Fruit fly (Drosophila melanogaster) whole organism, embryonic: ENCODE results near the gene CG6178.

Experiments used
- Blimp-1 ChIP-seq: fragments of 200-800 bp; sonication (Bioruptor generic); optimal IDR thresholded peaks from 3 replicates; lab custom pipeline; 2018; ENCODE audit warnings: missing biosample characterization, missing genetic modification characterization, mild to moderate bottlenecking, moderate library complexity, missing genetic modification reagents
- CG10147 ChIP-seq: fragments of 200-800 bp; sonication (Bioruptor generic); optimal IDR thresholded peaks from 2 replicates; lab custom pipeline; 2019; ENCODE audit warnings: missing biosample characterization, mild to moderate bottlenecking, missing genetic modification characterization, moderate library complexity
- CG12236 ChIP-seq: fragments of 200-800 bp; sonication (Bioruptor generic); optimal IDR thresholded peaks from 2 replicates; lab custom pipeline; 2016; ENCODE audit warnings: missing biosample characterization, missing genetic modification characterization
- CG12299 ChIP-seq: fragments of 200-800 bp; sonication (Bioruptor generic); optimal IDR thresholded peaks from 2 replicates; lab custom pipeline; 2018; ENCODE audit warnings: missing biosample characterization, mild to moderate bottlenecking, missing genetic modification characterization
- CG13424 ChIP-seq: fragments of 200-800 bp; sonication (Bioruptor generic); optimal IDR thresholded peaks from 2 replicates; lab custom pipeline; 2019; ENCODE audit warnings: missing biosample characterization, mild to moderate bottlenecking, missing genetic modification characterization, moderate library complexity
- CG1647 ChIP-seq: fragments of 200-800 bp; sonication (Bioruptor generic); optimal IDR thresholded peaks from 3 replicates; lab custom pipeline; 2016; ENCODE audit warnings: missing biosample characterization, missing genetic modification characterization
- CG17361 ChIP-seq: fragments of 200-800 bp; sonication (Bioruptor generic); IDR thresholded peaks from 3 replicates; pipeline ENCODE4 v1.3.6; 2022; ENCODE audit warnings: missing biosample characterization, missing genetic modification characterization
- CG32532 ChIP-seq: fragments of 200-800 bp; sonication (Bioruptor generic); IDR thresholded peaks from 2 replicates; pipeline ENCODE4 v1.3.6; 2022; ENCODE audit warnings: missing biosample characterization, missing genetic modification characterization
- CG3407 ChIP-seq: fragments of 200-800 bp; sonication (Bioruptor generic); optimal IDR thresholded peaks from 2 replicates; lab custom pipeline; 2018; ENCODE audit warnings: missing biosample characterization, mild to moderate bottlenecking, missing genetic modification characterization
- CG42726 ChIP-seq: fragments of 200-800 bp; sonication (Bioruptor generic); IDR thresholded peaks from 2 replicates; pipeline ENCODE4 v1.3.6; 2022; ENCODE audit warnings: missing biosample characterization, missing genetic modification characterization; ENCODE audit not compliant: partially characterized antibody
- CG4360 ChIP-seq: fragments of 200-800 bp; sonication (Bioruptor generic); IDR thresholded peaks from 2 replicates; pipeline ENCODE4 v1.3.6; 2022; ENCODE audit warnings: missing biosample characterization, missing genetic modification characterization
- CG4854 ChIP-seq: fragments of 200-800 bp; sonication (Bioruptor generic); optimal IDR thresholded peaks from 2 replicates; lab custom pipeline; 2016; ENCODE audit warnings: missing biosample characterization, missing genetic modification characterization, inconsistent platforms
- CG5180 ChIP-seq: fragments of 200-800 bp; sonication (Bioruptor generic); optimal IDR thresholded peaks from 3 replicates; lab custom pipeline; 2017; ENCODE audit warnings: missing biosample characterization, missing genetic modification characterization, mild to moderate bottlenecking, moderate library complexity, missing genetic modification reagents
- CG6689 ChIP-seq: fragments of 200-800 bp; sonication (Bioruptor generic); IDR thresholded peaks from 2 replicates; pipeline ENCODE4 v1.3.6; 2022; ENCODE audit warnings: missing biosample characterization, missing genetic modification characterization
- CG7556 ChIP-seq: fragments of 200-800 bp; sonication (Bioruptor generic); optimal IDR thresholded peaks from 2 replicates; lab custom pipeline; 2017; ENCODE audit warnings: missing biosample characterization, mild to moderate bottlenecking, missing genetic modification characterization
- Doc2 ChIP-seq: fragments of 200-800 bp; sonication (Bioruptor generic); IDR thresholded peaks from 2 replicates; pipeline ENCODE4 v1.3.6; 2022; ENCODE audit warnings: missing biosample characterization, missing genetic modification characterization
- Max ChIP-seq: fragments of 200-800 bp; sonication (Bioruptor generic); optimal IDR thresholded peaks from 2 replicates; lab custom pipeline; 2016; ENCODE audit warnings: missing biosample characterization, mild to moderate bottlenecking, missing genetic modification characterization
- Med ChIP-seq: fragments of 200-800 bp; sonication (Bioruptor generic); peaks from one replicate; lab custom pipeline; 2016; ENCODE audit warnings: missing biosample characterization, missing genetic modification characterization, mild to moderate bottlenecking, inconsistent platforms, moderate library complexity
- Mrtf ChIP-seq: fragments of 200-800 bp; sonication (Bioruptor generic); IDR thresholded peaks from 3 replicates; pipeline ENCODE4 v1.3.6; 2022; ENCODE audit warnings: missing biosample characterization, missing genetic modification characterization
- Taf1 ChIP-seq: fragments of 200-800 bp; sonication (Bioruptor generic); IDR thresholded peaks from 2 replicates; pipeline ENCODE4 v1.3.6; 2022; ENCODE audit warnings: missing biosample characterization, missing genetic modification characterization
- ash1 ChIP-seq: fragments of 200-800 bp; sonication (Bioruptor generic); optimal IDR thresholded peaks from 2 replicates; lab custom pipeline; 2018; ENCODE audit warnings: missing biosample characterization, mild to moderate bottlenecking, missing genetic modification characterization
- chm ChIP-seq: fragments of 200-800 bp; sonication (Bioruptor generic); IDR thresholded peaks from 2 replicates; pipeline ENCODE4 v1.3.6; 2022; ENCODE audit warnings: missing biosample characterization, missing genetic modification characterization
- croc ChIP-seq: fragments of 200-800 bp; sonication (Bioruptor generic); conservative IDR thresholded peaks from 3 replicates; pipeline ENCODE4 v1.3.6; 2022; ENCODE audit warnings: missing biosample characterization, missing genetic modification characterization
- dysf ChIP-seq: fragments of 200-800 bp; sonication (Bioruptor generic); IDR thresholded peaks from 3 replicates; pipeline ENCODE4 v1.3.6; 2022; ENCODE audit warnings: missing biosample characterization, missing genetic modification characterization
- ems ChIP-seq: fragments of 200-800 bp; sonication (Bioruptor generic); optimal IDR thresholded peaks from 3 replicates; lab custom pipeline; 2016; ENCODE audit warnings: missing biosample characterization, missing genetic modification characterization
- en ChIP-seq: fragments of 200-800 bp; sonication (Bioruptor generic); optimal IDR thresholded peaks from 2 replicates; lab custom pipeline; 2016; ENCODE audit warnings: missing biosample characterization, missing genetic modification characterization
- ewg ChIP-seq: fragments of 200-800 bp; sonication (Bioruptor generic); optimal IDR thresholded peaks from 3 replicates; lab custom pipeline; 2017; ENCODE audit warnings: mild to moderate bottlenecking, missing biosample characterization, missing genetic modification reagents, missing genetic modification characterization
- exex ChIP-seq: fragments of 200-800 bp; sonication (Bioruptor generic); optimal IDR thresholded peaks from 4 replicates; lab custom pipeline; 2018; ENCODE audit warnings: missing biosample characterization, mild to moderate bottlenecking, missing genetic modification characterization, moderate library complexity
- gem ChIP-seq: fragments of 200-800 bp; sonication (Bioruptor generic); optimal IDR thresholded peaks from 2 replicates; lab custom pipeline; 2019; ENCODE audit warnings: missing biosample characterization, mild to moderate bottlenecking, missing genetic modification characterization, moderate library complexity
- grau ChIP-seq: fragments of 200-800 bp; optimal IDR thresholded peaks from 3 replicates; lab custom pipeline; 2019; ENCODE audit warnings: missing biosample characterization, mild to moderate bottlenecking, missing genetic modification characterization, moderate library complexity
- h ChIP-seq: fragments of >200 bp; optimal IDR thresholded peaks from 2 replicates; lab custom pipeline; 2017
- jumu ChIP-seq: fragments of 200-800 bp; sonication (Bioruptor generic); optimal IDR thresholded peaks from 3 replicates; lab custom pipeline; 2016; ENCODE audit warnings: missing biosample characterization, missing genetic modification characterization
- lilli ChIP-seq: fragments of 200-800 bp; sonication (Bioruptor generic); optimal IDR thresholded peaks from 3 replicates; lab custom pipeline; 2016; ENCODE audit warnings: missing biosample characterization, missing genetic modification characterization
- mirr ChIP-seq: fragments of 200-800 bp; sonication (Bioruptor generic); optimal IDR thresholded peaks from 3 replicates; lab custom pipeline; 2018; ENCODE audit warnings: missing biosample characterization, mild to moderate bottlenecking, missing genetic modification characterization
- nerfin-1 ChIP-seq: fragments of 200-800 bp; sonication (Bioruptor generic); optimal IDR thresholded peaks from 3 replicates; lab custom pipeline; 2019; ENCODE audit warnings: missing biosample characterization, mild to moderate bottlenecking, missing genetic modification characterization, moderate library complexity
- nom ChIP-seq: fragments of 200-800 bp; sonication (Bioruptor generic); optimal IDR thresholded peaks from 2 replicates; lab custom pipeline; 2017; ENCODE audit warnings: missing biosample characterization, missing genetic modification characterization, mild to moderate bottlenecking, moderate library complexity, missing genetic modification reagents
- sisA ChIP-seq: fragments of 200-800 bp; sonication (Bioruptor generic); IDR thresholded peaks from 2 replicates; pipeline ENCODE4 v1.3.6; 2022; ENCODE audit warnings: missing biosample characterization, missing genetic modification characterization
- sug ChIP-seq: fragments of 200-800 bp; optimal IDR thresholded peaks from 2 replicates; lab custom pipeline; 2019; ENCODE audit warnings: missing biosample characterization, mild to moderate bottlenecking, missing genetic modification characterization, moderate library complexity

The CG6178 gene

DNA sequence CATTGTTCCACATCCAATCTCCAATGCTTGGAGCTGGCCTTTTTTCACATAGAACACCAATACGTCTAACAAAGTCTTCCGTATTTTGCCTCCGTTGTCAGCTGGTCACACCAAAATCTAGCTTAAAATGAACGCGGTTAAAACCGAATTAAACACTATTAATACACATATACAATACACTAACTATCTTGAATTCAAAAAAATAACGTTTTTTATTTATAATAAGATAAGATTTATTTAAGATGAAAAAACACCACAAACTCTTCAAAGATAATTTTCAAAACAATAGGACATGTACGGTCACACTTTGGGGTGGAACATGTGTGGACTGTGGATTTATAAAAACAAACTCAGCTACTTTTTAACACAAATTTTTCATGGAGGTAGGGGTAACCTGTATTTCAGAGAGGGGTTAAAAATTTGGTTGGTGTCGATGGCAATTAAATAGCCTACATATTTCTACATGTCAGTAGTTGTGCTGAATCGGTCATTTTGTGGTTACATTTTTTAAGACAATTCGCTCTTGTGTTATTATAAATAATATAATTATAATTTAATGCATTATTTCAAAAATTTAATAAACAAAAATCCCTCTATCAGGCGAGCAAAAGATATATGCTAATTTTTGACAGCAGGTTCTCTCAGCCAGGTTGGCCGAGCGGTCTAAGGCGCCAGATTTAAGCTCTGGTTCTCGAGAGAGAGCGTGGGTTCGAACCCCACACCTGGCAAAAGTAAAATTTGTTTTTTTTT lies 39.7 kb upstream of the CG6178 start, which contains the start of gene CG13605 (continued):
- TF ChIP-seq grau (tag; lab: Kevin White, UChicago) (peak; percentile 77), Max (peak; percentile 34), Doc2 (GFP tag; lab: Robert Waterston, UW) (no peak), CG32532 (peak; percentile 89), jumu (GFP tag; lab: Kevin White, UChicago) (peak; percentile 24), Blimp-1 (GFP tag; lab: Kevin White, UChicago) (peak; percentile 72), lilli (GFP tag; lab: Kevin White, UChicago) (peak; percentile 82), Mrtf (peak; percentile 61; the same call in 2 of the 3 replicates), ash1 (GFP tag; lab: Kevin White, UChicago) (no peak), croc (GFP tag; lab: Robert Waterston, UW) (no peak), CG17361 (GFP tag; lab: Robert Waterston, UW) (peak; percentile 66; the same call in 1 of the 3 replicates), CG6689 (GFP tag; lab: Robert Waterston, UW) (peak; percentile 57), CG13424 (peak; percentile 72), nerfin-1 (peak; percentile 68), CG42726 (peak; percentile 78), CG7556 (GFP tag; lab: Kevin White, UChicago) (peak; percentile 75), CG10147 (GFP tag; lab: Kevin White, UChicago) (peak; percentile 79), chm (GFP tag; lab: Robert Waterston, UW) (peak; percentile 75; the same call in 1 of the 2 replicates), sisA (GFP tag; lab: Robert Waterston, UW) (peak; percentile 54; the same call in 1 of the 2 replicates), en (no peak), ewg (peak; percentile 35), gem (peak; percentile 86), h (no peak), ems (peak; percentile 32), CG4854 (GFP tag; lab: Kevin White, UChicago) (peak; percentile 57)

DNA sequence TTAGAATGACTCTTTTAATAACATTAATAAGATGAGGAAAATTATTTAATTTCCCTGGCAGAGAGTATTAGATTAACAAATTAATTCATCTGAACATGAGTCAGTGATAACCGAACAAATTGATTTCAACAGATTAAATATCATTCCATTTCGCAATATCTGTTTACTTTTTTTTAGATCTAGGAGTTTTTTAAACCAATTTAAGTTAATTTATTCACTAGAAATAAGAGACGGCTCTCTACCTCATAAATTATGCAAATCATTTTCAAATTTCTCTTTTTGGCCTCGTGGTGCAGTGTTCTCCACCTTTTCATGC lies 39.1 kb upstream of the CG6178 start, which contains the start of gene Root:
Gene Root, plus strand, starts transcription at position 217 of the 316 bp plus-strand sequence.
- TF ChIP-seq CG5180 (GFP tag; lab: Kevin White, UChicago): no peak
- TF ChIP-seq CG1647 (GFP tag; lab: Kevin White, UChicago): no peak
- TF ChIP-seq Taf1 (GFP tag; lab: Robert Waterston, UW): no peak

DNA sequence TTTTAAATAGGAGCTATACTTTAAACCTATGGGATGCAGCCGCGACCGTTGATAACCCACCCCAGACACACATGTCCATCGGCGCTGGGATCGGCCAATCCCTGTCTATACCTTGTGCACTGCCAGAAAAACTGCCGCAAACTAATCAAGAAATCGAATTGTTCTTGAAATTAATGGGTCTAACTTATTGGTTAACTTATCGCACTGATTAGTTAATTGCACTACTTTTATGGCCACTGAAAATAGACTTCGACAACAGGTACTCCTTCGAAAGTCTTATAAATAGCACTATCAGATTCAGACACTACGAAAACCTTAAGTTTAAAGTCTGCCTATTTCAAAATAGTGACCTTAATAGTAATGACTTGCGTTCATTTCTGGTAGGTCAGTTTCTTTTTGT lies 36.0 kb upstream of the CG6178 start, which contains the start of gene CG13607:
Gene CG13607, minus strand, starts transcription at position 143 of the 400 bp plus-strand sequence.
- TF ChIP-seq CG12236 (GFP tag; lab: Kevin White, UChicago) (no peak), mirr (peak; percentile 33), exex (tag; lab: Kevin White, UChicago) (peak; percentile 93), CG3407 (GFP tag; lab: Kevin White, UChicago) (no peak), CG4360 (GFP tag; lab: Robert Waterston, UW) (no peak), dysf (no peak), CG12299 (no peak), sug (peak; percentile 33), nom (GFP tag; lab: Kevin White, UChicago) (peak; percentile 21), Med (GFP tag; lab: Kevin White, UChicago) (peak; percentile 20)
